Worm (Caenorhabditis elegans): Measurements from ENCODE around the gene C03A7.2.

ce11 chrV:5144541-5144940 is 37.2 kb upstream of the C03A7.2 start, which contains the start of gene F14F9.2:
- TF ChIP-seq hmbx-1 (tag; optimal IDR thresholded peaks at IDR 0.05), result no peak
- no peak for TF ChIP-seq sea-1 (GFP tag; conservative IDR thresholded peaks at IDR 0.05)
- TF ChIP-seq ama-1 (optimal IDR thresholded peaks at IDR 0.05), result no peak
- no peak for TF ChIP-seq flt-1 (GFP tag; IDR thresholded peaks at IDR 0.05)
- no peak for TF ChIP-seq ets-7 (tag; optimal IDR thresholded peaks at IDR 0.05)
- TF ChIP-seq tra-4 (tag; optimal IDR thresholded peaks at IDR 0.05), result no peak
- TF ChIP-seq ceh-36 (tag; optimal IDR thresholded peaks at IDR 0.05), result no peak
- no peak for TF ChIP-seq hmg-4 (GFP tag; optimal IDR thresholded peaks at IDR 0.05)
- TF ChIP-seq hnd-1 (tag; optimal IDR thresholded peaks at IDR 0.05), result no peak
- no peak for TF ChIP-seq aly-1 (tag; optimal IDR thresholded peaks at IDR 0.05)

Measured in whole organism, early embryonic.